Fruit fly (Drosophila melanogaster) Kc167 (cell line): ENCODE measurements around the gene CG32537.

ENCODE experiments used
- Myc ChIP-seq: fragments of >200 bp; optimal IDR thresholded peaks from 2 replicates; lab custom pipeline; 2017; ENCODE audit warnings: missing external identifiers
- Sin3A ChIP-seq: fragments of >200 bp; optimal IDR thresholded peaks from 2 replicates; lab custom pipeline; 2018; ENCODE audit warnings: missing external identifiers
- h ChIP-seq: fragments of >200 bp; optimal IDR thresholded peaks from 3 replicates; lab custom pipeline; 2018; ENCODE audit warnings: missing external identifiers
- insv ChIP-seq: fragments of >200 bp; optimal IDR thresholded peaks from 3 replicates; lab custom pipeline; 2018; ENCODE audit warnings: missing external identifiers
- psq ChIP-seq: fragments of >200 bp; optimal IDR thresholded peaks from 2 replicates; lab custom pipeline; 2017; ENCODE audit warnings: missing external identifiers
- ttk ChIP-seq: sonication (Bioruptor generic); optimal IDR thresholded peaks from 2 replicates; lab custom pipeline; 2017; ENCODE audit warnings: missing external identifiers

The CG32537 gene

DNA sequence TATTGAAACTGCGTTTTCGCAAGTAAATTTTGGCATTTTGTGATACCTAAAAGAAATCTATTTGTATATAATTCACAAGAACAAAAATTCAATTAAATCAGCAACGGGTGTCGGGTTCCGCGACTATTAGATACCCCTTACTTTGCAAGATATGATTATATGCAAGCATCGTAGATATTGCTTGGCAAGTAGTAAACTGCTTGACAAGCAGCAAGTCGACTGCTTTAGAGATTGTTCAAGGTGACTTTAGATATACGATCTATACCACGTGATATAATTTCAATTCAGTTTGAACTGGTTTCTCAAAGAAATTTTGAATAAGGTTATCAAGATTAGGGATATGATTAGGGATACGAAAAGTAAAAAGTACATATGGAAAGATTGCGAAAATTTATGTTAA lies 2.1 kb upstream of the CG32537 start:
- no peak for TF ChIP-seq psq (lab: Kevin White, UChicago)
- no peak for TF ChIP-seq Myc (lab: Kevin White, UChicago)

DNA sequence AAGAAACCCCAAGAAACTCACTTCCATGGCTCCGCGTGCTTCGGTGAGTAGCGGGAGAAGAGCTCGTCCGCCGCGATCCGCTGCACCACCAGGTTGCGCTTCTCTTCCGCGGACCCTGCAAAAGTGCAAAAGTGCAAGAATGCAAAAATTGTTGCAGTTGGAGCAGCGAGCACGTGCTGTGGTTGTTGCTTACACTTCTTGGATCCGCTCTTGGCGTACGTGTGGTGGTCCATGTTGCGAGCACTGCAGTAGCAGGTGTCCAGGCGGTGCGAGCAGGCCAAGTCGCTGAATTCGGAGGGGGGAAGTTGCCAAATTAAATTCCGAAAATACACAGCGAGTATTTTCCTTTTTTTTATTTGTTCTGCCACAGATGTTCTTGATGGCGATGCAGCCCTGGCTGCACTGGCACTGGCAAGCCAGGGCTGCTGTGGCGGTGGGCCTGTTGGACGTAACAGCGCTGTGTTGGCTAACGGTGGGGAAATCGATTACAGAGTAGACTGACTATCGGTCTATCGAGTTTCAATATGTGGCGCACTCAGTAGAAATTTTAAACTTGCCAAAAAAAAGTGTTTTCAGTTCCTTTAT lies 7.8 kb downstream of the CG32537 start, which contains the start of gene CG8010:
CG8010 (minus strand) TSS at position 413 of the 585 bp plus-strand sequence.
- no peak for TF ChIP-seq Sin3A (lab: Kevin White, UChicago)
- no peak for TF ChIP-seq insv
- no peak for TF ChIP-seq ttk (lab: Kevin White, UChicago)

DNA sequence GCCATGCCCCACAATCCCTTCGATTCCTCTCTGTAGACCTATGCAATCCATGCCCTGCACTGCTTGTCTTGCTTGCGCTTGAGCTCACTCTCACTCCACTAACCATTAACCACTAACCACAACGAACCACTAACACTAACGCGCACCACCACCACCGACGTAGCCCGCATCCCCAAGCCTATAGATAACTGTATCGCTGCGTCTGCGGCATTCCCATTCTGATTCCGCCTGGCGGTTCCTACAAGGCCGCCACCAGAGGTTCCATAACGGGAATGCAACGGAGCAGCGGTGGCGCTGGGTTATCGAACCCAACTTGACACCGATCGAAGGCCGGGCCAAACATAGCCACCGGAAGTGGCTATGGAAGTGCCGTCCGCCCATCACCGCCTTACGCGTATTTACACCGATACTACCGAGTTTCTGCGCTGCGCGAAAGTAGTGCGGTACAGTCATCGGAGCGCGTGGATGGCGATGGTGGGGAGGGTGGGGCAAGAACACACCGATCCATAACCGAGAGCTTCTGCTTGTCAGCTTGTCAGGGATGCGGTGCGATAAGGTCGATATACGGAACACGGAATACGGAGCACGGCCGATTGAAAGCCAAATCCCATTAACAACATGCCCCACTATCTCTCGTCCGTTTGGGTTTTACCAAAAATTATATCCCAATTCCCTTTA lies 10.4 kb downstream of the CG32537 start:
- TF ChIP-seq h (no peak), Myc (lab: Kevin White, UChicago) (no peak), Sin3A (lab: Kevin White, UChicago) (no peak)

DNA sequence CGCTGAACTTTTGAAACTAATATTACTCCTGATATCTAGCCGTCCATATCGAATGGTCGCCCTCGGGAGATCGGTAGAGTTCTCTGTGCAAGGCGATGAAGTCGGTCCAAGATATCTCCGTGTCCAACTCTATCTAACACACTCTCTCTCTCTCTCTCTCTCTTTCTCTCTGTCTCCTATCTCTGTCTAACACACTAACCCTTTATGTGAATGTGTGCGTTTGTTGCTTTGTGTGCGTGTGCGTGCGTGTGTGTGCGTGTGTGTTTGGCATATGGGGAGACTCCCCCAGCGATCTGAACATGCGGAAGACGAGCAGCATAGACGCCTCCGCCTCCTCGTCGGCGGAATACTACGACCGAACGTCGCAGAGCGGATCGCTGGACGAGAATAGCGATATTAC lies 11.9 kb downstream of the CG32537 start:
- TF ChIP-seq Sin3A (lab: Kevin White, UChicago) = no peak

DNA sequence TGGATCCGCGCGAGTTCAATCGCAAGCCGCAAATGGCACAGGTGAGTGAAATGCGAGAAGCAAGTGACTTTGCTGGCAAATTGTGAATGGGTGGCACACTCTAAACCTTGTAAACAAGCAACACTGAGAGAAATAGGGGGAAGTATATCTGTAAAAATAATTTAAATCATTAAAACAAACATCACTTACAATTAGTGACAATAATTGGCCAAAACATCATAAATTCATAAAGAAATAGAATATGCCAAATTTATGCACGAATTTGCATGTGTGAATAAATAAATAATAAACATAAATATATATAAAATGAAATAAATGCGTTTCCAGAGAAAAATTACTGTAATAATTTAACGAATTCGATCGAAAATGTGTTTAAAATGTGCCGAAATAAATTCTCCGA lies 13.8 kb downstream of the CG32537 start:
- no peak for TF ChIP-seq Myc (lab: Kevin White, UChicago)
- TF ChIP-seq Sin3A (lab: Kevin White, UChicago) = no peak
- no peak for TF ChIP-seq psq (lab: Kevin White, UChicago)
- TF ChIP-seq h = no peak
- no peak for TF ChIP-seq insv
- no peak for TF ChIP-seq ttk (lab: Kevin White, UChicago)

DNA sequence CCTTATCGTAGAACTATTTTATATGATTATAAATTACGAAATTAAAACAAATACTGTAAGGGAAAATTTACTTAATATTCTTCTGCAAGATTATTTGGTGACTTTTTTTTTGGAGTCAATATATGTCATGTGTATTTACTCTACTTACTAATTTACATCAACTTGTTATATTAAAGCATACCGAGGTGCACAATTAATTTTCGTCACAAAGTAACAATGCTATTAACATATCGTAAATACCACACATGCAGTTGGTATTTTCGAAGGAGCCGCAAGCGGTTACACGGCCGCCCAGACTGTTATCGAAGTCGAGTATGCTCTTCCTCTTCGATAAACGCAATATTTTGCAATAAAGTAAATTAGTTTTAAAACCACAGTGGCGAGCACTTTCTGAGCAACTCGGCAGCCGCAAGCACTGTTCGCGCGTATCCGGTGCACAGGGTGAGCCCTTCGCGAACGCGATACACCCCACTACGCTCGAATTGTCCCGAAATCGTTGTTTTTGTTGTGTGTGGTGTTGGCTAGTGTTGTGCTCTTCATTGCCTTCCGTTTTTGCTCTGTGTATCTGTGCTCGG lies 14.7 kb downstream of the CG32537 start, which contains the start of gene Vav:
Vav (plus strand) TSS at position 293 of the 575 bp plus-strand sequence.
- TF ChIP-seq psq (lab: Kevin White, UChicago) (no peak), insv (no peak), Sin3A (lab: Kevin White, UChicago) (no peak), h (no peak), Myc (lab: Kevin White, UChicago) (no peak)

DNA sequence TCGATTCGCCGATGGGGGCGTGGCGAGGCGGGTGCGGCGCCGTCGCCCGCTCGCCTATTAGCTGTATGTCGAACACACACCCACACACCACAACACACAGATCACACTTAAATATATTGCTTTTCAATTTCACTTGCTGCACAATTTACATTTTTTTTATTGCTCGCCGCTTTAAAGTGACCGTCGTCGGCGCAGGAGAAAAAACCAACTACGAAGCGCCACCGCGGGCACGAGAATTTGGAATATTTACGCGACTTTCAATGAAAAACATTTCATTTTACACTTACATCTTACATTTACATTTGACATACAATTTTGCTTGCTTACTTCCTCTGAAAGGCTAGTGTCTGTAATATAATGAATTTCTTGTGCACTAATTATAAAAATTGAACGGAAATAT lies 15.3 kb downstream of the CG32537 start, which contains the start of gene rictor:
rictor (minus strand) TSS at position 170 of the 400 bp plus-strand sequence.
- no peak for TF ChIP-seq ttk (lab: Kevin White, UChicago)
- TF ChIP-seq h = no peak
- TF ChIP-seq psq (lab: Kevin White, UChicago) = no peak
- no peak for TF ChIP-seq Sin3A (lab: Kevin White, UChicago)
- no peak for TF ChIP-seq Myc (lab: Kevin White, UChicago)
- no peak for TF ChIP-seq insv

DNA sequence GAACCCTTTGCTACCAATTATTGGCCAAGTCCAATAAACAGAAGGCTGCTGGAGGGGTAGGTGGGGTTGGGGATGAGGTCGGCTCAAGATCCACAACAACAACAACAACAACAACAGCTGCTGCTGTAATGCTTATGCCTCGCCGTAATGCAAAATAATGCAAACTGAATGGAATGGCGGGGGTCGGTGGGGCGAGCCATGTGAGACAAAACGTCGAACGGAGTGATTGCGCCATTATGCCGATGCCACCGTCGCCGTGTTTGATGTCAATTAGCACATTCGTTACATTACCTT lies 15.7 kb downstream of the CG32537 start:
- no peak for TF ChIP-seq Sin3A (lab: Kevin White, UChicago)

DNA sequence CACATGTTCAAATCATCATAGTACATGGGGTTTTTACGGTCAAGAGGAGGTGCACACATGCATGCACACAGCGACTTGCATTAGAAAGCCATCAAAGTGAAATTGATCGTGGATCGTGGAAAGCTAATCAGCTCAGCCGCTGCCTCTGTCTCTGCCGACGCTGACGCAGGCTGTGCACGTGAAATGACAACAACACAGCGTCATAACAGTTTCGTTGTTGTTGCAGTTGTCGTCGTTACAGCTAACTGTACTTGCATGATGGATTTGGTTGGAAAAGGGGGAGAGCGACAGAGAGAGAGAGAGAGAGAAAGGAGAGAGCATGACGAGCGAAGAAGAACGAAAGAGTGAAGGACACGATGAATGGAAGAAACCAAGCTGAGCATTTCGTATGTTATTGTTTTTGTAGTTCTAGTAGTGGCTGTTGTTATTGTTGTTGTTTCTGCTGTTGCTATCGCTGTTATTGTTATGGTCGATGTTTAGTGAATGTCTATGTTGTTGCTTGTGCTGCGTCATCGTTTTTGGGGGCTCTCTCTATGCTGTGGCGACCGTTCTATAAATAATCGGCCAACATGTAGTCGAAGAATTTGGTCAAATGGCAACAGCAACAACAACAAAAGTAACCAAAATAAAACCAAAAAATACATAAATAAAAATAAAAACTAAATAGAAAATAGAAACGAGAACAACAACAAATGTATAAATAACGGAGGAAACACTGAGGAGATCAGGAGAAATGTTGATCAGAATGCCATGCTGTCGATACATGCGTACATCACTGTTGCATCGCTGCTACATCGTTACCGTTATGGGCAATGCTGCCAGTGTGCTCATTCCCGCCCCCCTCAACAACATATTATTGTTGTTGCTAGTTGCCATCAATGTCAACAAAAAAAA lies 16.3 kb downstream of the CG32537 start:
- TF ChIP-seq Myc (lab: Kevin White, UChicago) (no peak), insv (no peak), ttk (lab: Kevin White, UChicago) (no peak), psq (lab: Kevin White, UChicago) (no peak), Sin3A (lab: Kevin White, UChicago) (no peak), h (no peak)

DNA sequence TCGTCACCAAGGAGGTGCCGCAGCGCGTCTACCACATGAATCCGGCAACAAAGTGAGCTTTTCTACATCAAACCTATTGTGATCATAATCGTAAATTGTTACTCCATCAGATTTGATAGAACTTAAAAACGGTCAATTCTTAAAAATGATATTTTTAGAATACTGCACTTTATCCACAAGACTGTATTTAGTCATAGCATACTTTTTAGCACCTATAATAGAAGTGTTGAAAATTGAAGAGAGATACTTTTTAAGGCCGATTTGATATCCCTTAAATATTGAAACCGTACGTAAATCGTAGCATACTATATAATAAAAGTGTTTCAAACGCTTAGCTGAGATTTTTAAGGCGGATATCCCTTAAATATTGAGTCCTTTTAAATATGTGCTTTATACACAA lies 26.2 kb downstream of the CG32537 start:
- TF ChIP-seq Myc (lab: Kevin White, UChicago) = no peak
- TF ChIP-seq h = no peak
- TF ChIP-seq psq (lab: Kevin White, UChicago) = no peak
- no peak for TF ChIP-seq insv
- TF ChIP-seq ttk (lab: Kevin White, UChicago) = no peak
- TF ChIP-seq Sin3A (lab: Kevin White, UChicago) = no peak

DNA sequence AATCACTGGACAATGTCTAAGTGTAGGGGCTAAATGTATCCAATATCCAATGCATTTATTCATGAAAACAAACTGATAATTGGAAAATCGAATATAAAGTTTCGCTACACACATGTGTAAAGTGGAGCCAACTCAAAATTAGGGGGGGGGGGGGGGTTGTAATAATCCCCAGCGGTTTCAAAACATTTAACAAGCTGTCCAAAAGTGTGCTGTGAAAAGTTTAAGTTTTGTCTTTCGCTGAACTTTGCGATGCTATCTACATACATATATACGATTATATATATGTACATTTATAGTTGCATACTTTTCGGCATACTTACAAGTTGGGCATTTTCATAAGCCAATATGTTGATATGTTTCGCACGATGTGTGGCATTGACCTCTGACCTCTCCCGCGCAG lies 27.0 kb downstream of the CG32537 start:
- TF ChIP-seq h (no peak), psq (lab: Kevin White, UChicago) (no peak), insv (no peak), ttk (lab: Kevin White, UChicago) (no peak), Myc (lab: Kevin White, UChicago) (no peak), Sin3A (lab: Kevin White, UChicago) (no peak)

DNA sequence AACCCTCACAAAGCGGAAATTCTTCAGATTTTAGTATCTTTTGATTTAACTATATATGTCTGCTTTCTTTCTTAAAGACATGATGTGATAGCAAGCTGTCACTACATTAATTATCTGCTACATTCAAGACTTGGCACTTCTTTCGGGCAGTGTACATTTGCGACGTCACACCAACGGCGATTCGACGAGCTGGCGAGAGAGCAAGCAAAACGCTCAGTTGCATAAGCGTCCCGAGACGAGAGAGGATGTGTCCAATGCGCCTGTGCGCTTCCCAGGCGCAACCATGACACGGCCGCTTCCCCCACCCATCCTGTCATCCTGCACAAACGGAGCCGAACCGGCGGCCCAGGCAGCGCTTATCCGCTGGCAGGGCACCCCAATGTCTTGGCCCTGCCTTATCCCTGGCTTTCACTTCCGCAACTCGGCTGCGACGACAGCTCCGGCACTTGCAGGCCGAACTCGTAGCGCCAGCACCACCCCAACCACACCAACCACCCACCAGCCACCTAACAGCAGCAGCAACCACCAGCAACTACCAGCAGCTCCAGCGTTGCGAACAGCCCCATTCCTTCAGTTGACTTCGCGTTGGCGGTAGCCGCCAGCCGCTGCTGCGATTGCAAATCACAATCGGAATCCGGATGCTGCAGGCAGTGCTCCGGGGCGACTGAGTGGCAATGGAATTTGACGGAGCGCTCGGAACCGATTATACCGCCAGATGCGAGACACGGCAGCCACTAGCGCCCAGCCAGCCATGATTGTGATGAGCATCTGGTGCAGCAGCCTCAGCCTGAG lies 27.7 kb downstream of the CG32537 start, which contains the start of gene Hs3st-B:
Hs3st-B (plus strand) TSS at position 214 of the 792 bp plus-strand sequence.
- TF ChIP-seq psq (lab: Kevin White, UChicago) (no peak), ttk (lab: Kevin White, UChicago) (no peak), h (no peak), insv (no peak), Sin3A (lab: Kevin White, UChicago) (no peak), Myc (lab: Kevin White, UChicago) (no peak)
